Fruit fly (Drosophila melanogaster) whole organism, wandering third instar larva: ENCODE measurements around the gene CG18301.

Experiments
- Abd-B ChIP-seq: fragments of >200 bp; optimal IDR thresholded peaks from 2 replicates; lab custom pipeline; 2017; ENCODE audit warnings: missing biosample characterization, missing genetic modification characterization
- Hnf4 ChIP-seq: fragments of 200-800 bp; sonication (Bioruptor generic); optimal IDR thresholded peaks from 2 replicates; lab custom pipeline; 2016; ENCODE audit warnings: missing biosample characterization, mild to moderate bottlenecking, missing genetic modification characterization
- Hr78 ChIP-seq: fragments of >200 bp; optimal IDR thresholded peaks from 2 replicates; lab custom pipeline; 2017; ENCODE audit warnings: missing biosample characterization, missing genetic modification characterization
- Myc ChIP-seq: fragments of >200 bp; optimal IDR thresholded peaks from 2 replicates; lab custom pipeline; 2017
- Rel ChIP-seq, 2 experiments: fragments of 200-800 bp; sonication (Bioruptor generic) in 1 of 2; optimal IDR thresholded peaks; 2 replicates in 1 of 2; 3 replicates in 1 of 2; lab custom pipeline; 2016 to 2019; ENCODE audit warnings: mild to moderate bottlenecking in 2 of 2, missing biosample characterization in 2 of 2, missing genetic modification characterization in 2 of 2, moderate library complexity in 1 of 2
- Sp1 ChIP-seq: fragments of 200-800 bp; sonication (Bioruptor generic); optimal IDR thresholded peaks from 3 replicates; lab custom pipeline; 2019; ENCODE audit warnings: missing biosample characterization, mild to moderate bottlenecking, missing genetic modification characterization, moderate library complexity
- dsf ChIP-seq: sonication (Bioruptor generic); optimal IDR thresholded peaks from 2 replicates; lab custom pipeline; 2016; ENCODE audit warnings: missing biosample characterization, missing genetic modification characterization, borderline replicate concordance
- ey ChIP-seq: fragments of 200-800 bp; sonication (Bioruptor generic); optimal IDR thresholded peaks from 2 replicates; lab custom pipeline; 2016; ENCODE audit warnings: missing biosample characterization, missing genetic modification characterization
- fru ChIP-seq: fragments of 200-800 bp; sonication (Bioruptor generic); optimal IDR thresholded peaks from 3 replicates; lab custom pipeline; 2016; ENCODE audit warnings: missing biosample characterization, mild to moderate bottlenecking, missing genetic modification characterization
- h ChIP-seq: fragments of 200-800 bp; sonication (Bioruptor generic); optimal IDR thresholded peaks from 3 replicates; lab custom pipeline; 2016; ENCODE audit warnings: missing biosample characterization, mild to moderate bottlenecking, missing genetic modification characterization
- psq ChIP-seq: fragments of 200-800 bp; sonication (Bioruptor generic); optimal IDR thresholded peaks from 3 replicates; lab custom pipeline; 2017; ENCODE audit warnings: missing biosample characterization, mild to moderate bottlenecking, missing genetic modification characterization, moderate library complexity

dm6 chr2L:10534022-10534421 is 2.4 kb downstream of the CG18301 start, which contains the start of gene CG18302:
- no peak for TF ChIP-seq psq (GFP tag; lab: Kevin White, UChicago)
- TF ChIP-seq dsf (GFP tag; lab: Kevin White, UChicago): no peak
- TF ChIP-seq fru (GFP tag; lab: Kevin White, UChicago): no peak
- TF ChIP-seq Myc (lab: Kevin White, UChicago): no peak
- TF ChIP-seq Hnf4 (GFP tag; lab: Kevin White, UChicago): no peak
- no peak for TF ChIP-seq h (GFP tag; lab: Kevin White, UChicago)
- no peak for TF ChIP-seq Abd-B (GFP tag; lab: Kevin White, UChicago)
- no peak for TF ChIP-seq Sp1
- no peak for TF ChIP-seq Hr78
- no peak for TF ChIP-seq ey (GFP tag; lab: Kevin White, UChicago)
- TF ChIP-seq Rel (GFP tag; optimal IDR thresholded peaks at IDR 0.05; lab: Kevin White, UChicago): no peak
- TF ChIP-seq Rel (tag; optimal IDR thresholded peaks at IDR 0.05; lab: Kevin White, UChicago): no peak
